Fruit fly (Drosophila melanogaster) whole organism, wandering third instar larva: ENCODE results near the gene CG7332.

ENCODE experiments used
- Abd-B ChIP-seq: fragments of >200 bp; optimal IDR thresholded peaks from 2 replicates; lab custom pipeline; 2017; ENCODE audit warnings: missing biosample characterization, missing genetic modification characterization
- Dfd ChIP-seq: fragments of >200 bp; optimal IDR thresholded peaks from 2 replicates; lab custom pipeline; 2017; ENCODE audit warnings: missing biosample characterization, missing genetic modification characterization
- Hr78 ChIP-seq: fragments of >200 bp; optimal IDR thresholded peaks from 2 replicates; lab custom pipeline; 2017; ENCODE audit warnings: missing biosample characterization, missing genetic modification characterization
- Mio ChIP-seq: sonication (Bioruptor generic); optimal IDR thresholded peaks from 2 replicates; lab custom pipeline; 2016; ENCODE audit warnings: missing biosample characterization, missing genetic modification characterization
- N ChIP-seq: fragments of >200 bp; optimal IDR thresholded peaks from 2 replicates; lab custom pipeline; 2018; ENCODE audit warnings: missing biosample characterization, missing external identifiers, missing genetic modification characterization
- OdsH ChIP-seq: fragments of 200-800 bp; sonication (Bioruptor generic); optimal IDR thresholded peaks from 2 replicates; lab custom pipeline; 2016; ENCODE audit warnings: missing biosample characterization, mild to moderate bottlenecking, missing genetic modification characterization
- Vsx2 ChIP-seq: fragments of 200-300, 225-300 bp; sonication (Bioruptor generic); optimal IDR thresholded peaks from 2 replicates; lab custom pipeline; 2018; ENCODE audit warnings: missing biosample characterization, missing genetic modification characterization; ENCODE audit not compliant: partially characterized antibody
- br ChIP-seq: fragments of 200-800 bp; sonication (Bioruptor generic); optimal IDR thresholded peaks from 2 replicates; lab custom pipeline; 2016; ENCODE audit warnings: missing biosample characterization, missing genetic modification characterization
- psq ChIP-seq: fragments of 200-800 bp; sonication (Bioruptor generic); optimal IDR thresholded peaks from 3 replicates; lab custom pipeline; 2017; ENCODE audit warnings: missing biosample characterization, mild to moderate bottlenecking, missing genetic modification characterization, moderate library complexity
- rgr ChIP-seq: fragments of 200-800 bp; sonication (Bioruptor generic); optimal IDR thresholded peaks from 3 replicates; lab custom pipeline; 2016; ENCODE audit warnings: missing biosample characterization, mild to moderate bottlenecking, missing genetic modification characterization
- sage ChIP-seq: fragments of 200-800 bp; sonication (Bioruptor generic); optimal IDR thresholded peaks from 2 replicates; lab custom pipeline; 2016; ENCODE audit warnings: missing biosample characterization, mild to moderate bottlenecking, missing genetic modification characterization

dm6 chrX:18913764-18914163, 29.5 kb downstream of the CG7332 start:
- TF ChIP-seq Dfd (GFP tag; lab: Kevin White, UChicago) (peak; percentile 21), Abd-B (no peak), sage (GFP tag; lab: Kevin White, UChicago) (no peak), N (GFP tag; lab: Kevin White, UChicago) (no peak), psq (GFP tag; lab: Kevin White, UChicago) (no peak), br (GFP tag; lab: Kevin White, UChicago) (no peak), OdsH (GFP tag; lab: Kevin White, UChicago) (no peak), Vsx2 (no peak), Hr78 (GFP tag; lab: Kevin White, UChicago) (no peak), Mio (GFP tag; lab: Kevin White, UChicago) (no peak), rgr (GFP tag; lab: Kevin White, UChicago) (no peak)
